Fruit fly (Drosophila melanogaster): ENCODE results near the gene CG15535.

The CG15535 gene

dm6 chr3R:30449446-30449845, 25.7 kb upstream of the CG15535 start (continued):
- TF ChIP-seq CG17328 (GFP tag; IDR thresholded peaks at IDR 0.05) (no peak), bowl (GFP tag; IDR thresholded peaks at IDR 0.05) (no peak), en (GFP tag; optimal IDR thresholded peaks at IDR 0.05) (no peak), esg (GFP tag; conservative IDR thresholded peaks at IDR 0.05) (no peak), ro (GFP tag; IDR thresholded peaks at IDR 0.05) (no peak), gsb (GFP tag; IDR thresholded peaks at IDR 0.05) (no peak), Hr78 (GFP tag; optimal IDR thresholded peaks at IDR 0.05) (peak in 1 of 2 experiments; percentile 94), Dek (tag; optimal IDR thresholded peaks at IDR 0.05) (no peak), btn (GFP tag; optimal IDR thresholded peaks at IDR 0.05) (no peak), MESR4 (GFP tag; optimal IDR thresholded peaks at IDR 0.05) (no peak), CG9609 (GFP tag; optimal IDR thresholded peaks at IDR 0.05) (no peak), kay (GFP tag; optimal IDR thresholded peaks at IDR 0.05) (no peak), sisA (GFP tag; IDR thresholded peaks at IDR 0.05) (no peak), CG33213 (GFP tag; optimal IDR thresholded peaks at IDR 0.05) (no peak), Doc3 (GFP tag; IDR thresholded peaks at IDR 0.05; ENCODE audit: partially characterized antibody) (no peak), grn (GFP tag; optimal IDR thresholded peaks at IDR 0.05) (peak; percentile 29), HLH4C (GFP tag; IDR thresholded peaks at IDR 0.05; ENCODE audit: partially characterized antibody) (peak; percentile 8; the same call in 2 of the 3 replicates), CG4730 (GFP tag; IDR thresholded peaks at IDR 0.05) (no peak), GATAe (GFP tag; conservative IDR thresholded peaks at IDR 0.05) (peak; percentile 54; the same call in 1 of the 2 replicates), CG7357 (GFP tag; IDR thresholded peaks at IDR 0.05) (no peak), Scr (GFP tag; IDR thresholded peaks at IDR 0.05; ENCODE audit: partially characterized antibody) (no peak), crc (GFP tag; optimal IDR thresholded peaks at IDR 0.05) (no peak), CG17568 (GFP tag; optimal IDR thresholded peaks at IDR 0.05) (no peak), Opbp (GFP tag; IDR thresholded peaks at IDR 0.05; ENCODE audit: partially characterized antibody) (no peak), CG8388 (GFP tag; optimal IDR thresholded peaks at IDR 0.05) (no peak), Oaz (GFP tag; IDR thresholded peaks at IDR 0.05) (no peak), gce (GFP tag; IDR thresholded peaks at IDR 0.05) (no peak), CG10274 (GFP tag; optimal IDR thresholded peaks at IDR 0.05) (no peak), Gsc (GFP tag; IDR thresholded peaks at IDR 0.05) (no peak), pnt (GFP tag; optimal IDR thresholded peaks at IDR 0.05) (no peak), CG13424 (tag; optimal IDR thresholded peaks at IDR 0.05) (no peak), Mad (GFP tag; optimal IDR thresholded peaks at IDR 0.05) (no peak), chn (GFP tag; optimal IDR thresholded peaks at IDR 0.05) (no peak), CG15514 (GFP tag; optimal IDR thresholded peaks at IDR 0.05) (no peak)

dm6 chr3R:30444946-30445345, 21.2 kb upstream of the CG15535 start, which contains the start of gene Osi23:
Gene Osi23, minus strand, starts transcription at chr3R:30445046.
- no peak for TF ChIP-seq ara (GFP tag; IDR thresholded peaks at IDR 0.05)

dm6 chr3R:30443549-30444133, 19.9 kb upstream of the CG15535 start, which contains the start of gene CG15537:
Gene CG15537, minus strand, starts transcription at chr3R:30443599.
- no peak for TF ChIP-seq CG10565 (GFP tag; optimal IDR thresholded peaks at IDR 0.05)
- no peak for TF ChIP-seq CG2875 (GFP tag; optimal IDR thresholded peaks at IDR 0.05)
- TF ChIP-seq CG9215 (GFP tag; IDR thresholded peaks at IDR 0.05), result peak; percentile 44; the same call in 1 of the 2 replicates
- no peak for TF ChIP-seq CG2712 (tag; optimal IDR thresholded peaks at IDR 0.05)
- no peak for TF ChIP-seq dpn (GFP tag; optimal IDR thresholded peaks at IDR 0.05)
- no peak for TF ChIP-seq so (GFP tag; IDR thresholded peaks at IDR 0.05)
- TF ChIP-seq HHEX (GFP tag; optimal IDR thresholded peaks at IDR 0.05), result no peak
- TF ChIP-seq Dp (GFP tag; optimal IDR thresholded peaks at IDR 0.05), result peak; percentile 58
- TF ChIP-seq lab (GFP tag; optimal IDR thresholded peaks at IDR 0.05), result no peak
- no peak for TF ChIP-seq CG9876 (GFP tag; optimal IDR thresholded peaks at IDR 0.05)
- TF ChIP-seq Lpt (GFP tag; optimal IDR thresholded peaks at IDR 0.05), result no peak
- TF ChIP-seq ttk (GFP tag; IDR thresholded peaks at IDR 0.05), result no peak
- TF ChIP-seq Sin3A (optimal IDR thresholded peaks at IDR 0.05), result no peak
- TF ChIP-seq Atf-2 (GFP tag; optimal IDR thresholded peaks at IDR 0.05), result no peak
- TF ChIP-seq Camta (GFP tag; optimal IDR thresholded peaks at IDR 0.05), result no peak
- no peak for TF ChIP-seq CG12104 (GFP tag; optimal IDR thresholded peaks at IDR 0.05)

All from whole organism, embryonic.